Fruit fly (Drosophila melanogaster) whole organism, embryonic: ENCODE measurements around the gene bsh.

Experiments
- Blimp-1 ChIP-seq: fragments of 200-800 bp; sonication (Bioruptor generic); optimal IDR thresholded peaks from 3 replicates; lab custom pipeline; 2018; ENCODE audit warnings: missing biosample characterization, missing genetic modification characterization, mild to moderate bottlenecking, moderate library complexity, missing genetic modification reagents
- CG11723 ChIP-seq: fragments of 200-800 bp; sonication (Bioruptor generic); optimal IDR thresholded peaks from 2 replicates; lab custom pipeline; 2017; ENCODE audit warnings: missing biosample characterization, mild to moderate bottlenecking, missing genetic modification characterization
- CG12769 ChIP-seq: fragments of 200-800 bp; sonication (Bioruptor generic); optimal IDR thresholded peaks from 2 replicates; lab custom pipeline; 2019; ENCODE audit warnings: missing biosample characterization, mild to moderate bottlenecking, missing genetic modification characterization, moderate library complexity
- CG14710 ChIP-seq: fragments of 200-800 bp; sonication (Bioruptor generic); optimal IDR thresholded peaks from 3 replicates; lab custom pipeline; 2019; ENCODE audit warnings: missing biosample characterization, mild to moderate bottlenecking, missing genetic modification characterization, moderate library complexity
- CG1647 ChIP-seq: fragments of 200-800 bp; sonication (Bioruptor generic); optimal IDR thresholded peaks from 3 replicates; lab custom pipeline; 2016; ENCODE audit warnings: missing biosample characterization, missing genetic modification characterization
- CG17802 ChIP-seq: fragments of 200-800 bp; sonication (Bioruptor generic); optimal IDR thresholded peaks from 2 replicates; lab custom pipeline; 2018; ENCODE audit warnings: missing biosample characterization, mild to moderate bottlenecking, missing genetic modification characterization, moderate library complexity
- CG31365 ChIP-seq: fragments of 200-800 bp; sonication (Bioruptor generic); optimal IDR thresholded peaks from 2 replicates; lab custom pipeline; 2018; ENCODE audit warnings: missing biosample characterization, mild to moderate bottlenecking, missing genetic modification characterization
- CG33557 ChIP-seq: fragments of 200-800 bp; sonication (Bioruptor generic); optimal IDR thresholded peaks from 2 replicates; lab custom pipeline; 2019; ENCODE audit warnings: missing biosample characterization, mild to moderate bottlenecking, missing genetic modification characterization, moderate library complexity
- CG4424 ChIP-seq: fragments of 200-800 bp; sonication (Bioruptor generic); optimal IDR thresholded peaks from 3 replicates; lab custom pipeline; 2016; ENCODE audit warnings: missing biosample characterization, missing genetic modification characterization
- CG4730 ChIP-seq: fragments of 200-800 bp; sonication (Bioruptor generic); IDR thresholded peaks from 2 replicates; pipeline ENCODE4 v1.3.6; 2022; ENCODE audit warnings: missing biosample characterization, missing genetic modification characterization
- CG6854 ChIP-seq: fragments of 200-800 bp; sonication (Bioruptor generic); optimal IDR thresholded peaks from 3 replicates; lab custom pipeline; 2017; ENCODE audit warnings: missing biosample characterization, mild to moderate bottlenecking, missing genetic modification characterization
- CG7745 ChIP-seq: fragments of 200-800 bp; sonication (Bioruptor generic); optimal IDR thresholded peaks from 2 replicates; lab custom pipeline; 2018; ENCODE audit warnings: missing biosample characterization, mild to moderate bottlenecking, missing genetic modification characterization, moderate library complexity
- CG8281 ChIP-seq: fragments of 200-800 bp; sonication (Bioruptor generic); optimal IDR thresholded peaks from 2 replicates; lab custom pipeline; 2018; ENCODE audit warnings: missing biosample characterization, mild to moderate bottlenecking, missing genetic modification characterization, moderate library complexity
- CG8388 ChIP-seq: fragments of 200-800 bp; sonication (Bioruptor generic); optimal IDR thresholded peaks from 2 replicates; lab custom pipeline; 2019; ENCODE audit warnings: missing biosample characterization, mild to moderate bottlenecking, missing genetic modification characterization, moderate library complexity
- CG8478 ChIP-seq: fragments of >200 bp; optimal IDR thresholded peaks from 2 replicates; lab custom pipeline; 2018
- CG9215 ChIP-seq: fragments of 200-800 bp; sonication (Bioruptor generic); IDR thresholded peaks from 2 replicates; pipeline ENCODE4 v1.3.6; 2022; ENCODE audit warnings: missing biosample characterization, missing genetic modification characterization
- Deaf1 ChIP-seq: fragments of 200-800 bp; optimal IDR thresholded peaks from 3 replicates; lab custom pipeline; 2019; ENCODE audit warnings: missing biosample characterization, mild to moderate bottlenecking, missing genetic modification characterization, moderate library complexity
- Dip2 ChIP-seq: fragments of 200-800 bp; sonication (Bioruptor generic); IDR thresholded peaks from 2 replicates; pipeline ENCODE4 v1.3.6; 2022; ENCODE audit warnings: missing biosample characterization, missing genetic modification characterization
- Fer2 ChIP-seq: fragments of 200-800 bp; sonication (Bioruptor generic); optimal IDR thresholded peaks from 2 replicates; lab custom pipeline; 2018; ENCODE audit warnings: missing biosample characterization, mild to moderate bottlenecking, missing genetic modification characterization, moderate library complexity
- Jarid2 ChIP-seq: fragments of 200-800 bp; sonication (Bioruptor generic); optimal IDR thresholded peaks from 3 replicates; lab custom pipeline; 2017; ENCODE audit warnings: mild to moderate bottlenecking, missing biosample characterization, missing genetic modification reagents, missing genetic modification characterization
- Max ChIP-seq: fragments of 200-800 bp; sonication (Bioruptor generic); optimal IDR thresholded peaks from 2 replicates; lab custom pipeline; 2016; ENCODE audit warnings: missing biosample characterization, mild to moderate bottlenecking, missing genetic modification characterization
- Nf-YB ChIP-seq: fragments of 200-800 bp; sonication (Bioruptor generic); optimal IDR thresholded peaks from 3 replicates; lab custom pipeline; 2019; ENCODE audit warnings: missing biosample characterization, mild to moderate bottlenecking, missing genetic modification characterization, moderate library complexity
- Ptx1 ChIP-seq: fragments of 200-800 bp; sonication (Bioruptor generic); IDR thresholded peaks from 2 replicates; pipeline ENCODE4 v1.3.6; 2022; ENCODE audit warnings: missing biosample characterization, missing genetic modification characterization
- Rx ChIP-seq: fragments of 200-800 bp; sonication (Bioruptor generic); IDR thresholded peaks from 2 replicates; pipeline ENCODE4 v1.3.6; 2022; ENCODE audit warnings: missing biosample characterization, missing genetic modification characterization
- Sox102F ChIP-seq: fragments of 200-800 bp; sonication (Bioruptor generic); optimal IDR thresholded peaks from 2 replicates; lab custom pipeline; 2018; ENCODE audit warnings: missing biosample characterization, mild to moderate bottlenecking, missing genetic modification characterization, moderate library complexity
- Sry-β ChIP-seq: fragments of 200-800 bp; sonication (Bioruptor generic); optimal IDR thresholded peaks from 2 replicates; lab custom pipeline; 2018; ENCODE audit warnings: missing biosample characterization, mild to moderate bottlenecking, missing genetic modification characterization, moderate library complexity
- Ssrp ChIP-seq: fragments of 200-800 bp; sonication (Bioruptor generic); optimal IDR thresholded peaks from 2 replicates; lab custom pipeline; 2018; ENCODE audit warnings: missing biosample characterization, mild to moderate bottlenecking, missing genetic modification characterization, moderate library complexity
- Stat92E ChIP-seq, 3 experiments: fragments of >200 bp in 2 of 3; fragments of 200-800 bp in 1 of 3; sonication (Bioruptor generic) in 1 of 3; optimal IDR thresholded peaks; 2 replicates each; lab custom pipeline; 2017 to 2019; ENCODE audit warnings: missing biosample characterization in 3 of 3, missing genetic modification characterization in 3 of 3, mild to moderate bottlenecking in 1 of 3, moderate library complexity in 1 of 3
- Taf1 ChIP-seq: fragments of 200-800 bp; sonication (Bioruptor generic); IDR thresholded peaks from 2 replicates; pipeline ENCODE4 v1.3.6; 2022; ENCODE audit warnings: missing biosample characterization, missing genetic modification characterization
- Trl ChIP-seq, 3 experiments: fragments of >200 bp in 2 of 3; fragments of 200-800 bp in 1 of 3; sonication (Bioruptor generic) in 1 of 3; optimal IDR thresholded peaks; 2 replicates in 1 of 3; 3 replicates in 2 of 3; lab custom pipeline; 2016 to 2017; ENCODE audit warnings: missing biosample characterization in 1 of 3, missing genetic modification characterization in 1 of 3
- bab2 ChIP-seq: fragments of 200-800 bp; sonication (Bioruptor generic); optimal IDR thresholded peaks from 2 replicates; lab custom pipeline; 2016; ENCODE audit warnings: missing biosample characterization, missing genetic modification characterization
- bsh ChIP-seq, 2 experiments: fragments of 200-800 bp; sonication (Bioruptor generic); optimal IDR thresholded peaks; 2 replicates each; lab custom pipeline; 2017 to 2018; ENCODE audit warnings: mild to moderate bottlenecking in 2 of 2, missing biosample characterization in 2 of 2, missing genetic modification characterization in 2 of 2, moderate library complexity in 1 of 2
- corto ChIP-seq: fragments of 200-800 bp; sonication (Bioruptor generic); optimal IDR thresholded peaks from 2 replicates; lab custom pipeline; 2016; ENCODE audit warnings: missing biosample characterization, mild to moderate bottlenecking, missing genetic modification characterization, moderate library complexity
- croc ChIP-seq: fragments of 200-800 bp; sonication (Bioruptor generic); conservative IDR thresholded peaks from 3 replicates; pipeline ENCODE4 v1.3.6; 2022; ENCODE audit warnings: missing biosample characterization, missing genetic modification characterization
- esg ChIP-seq: fragments of 200-800 bp; sonication (Bioruptor generic); conservative IDR thresholded peaks from 2 replicates; pipeline ENCODE4 v1.3.6; 2022; ENCODE audit warnings: missing biosample characterization, missing genetic modification characterization
- fd102C ChIP-seq: fragments of 200-800 bp; sonication (Bioruptor generic); optimal IDR thresholded peaks from 2 replicates; lab custom pipeline; 2018; ENCODE audit warnings: missing biosample characterization, mild to moderate bottlenecking, missing genetic modification characterization, moderate library complexity
- fd96Cb ChIP-seq: fragments of 200-800 bp; sonication (Bioruptor generic); optimal IDR thresholded peaks from 2 replicates; lab custom pipeline; 2018; ENCODE audit warnings: missing biosample characterization, mild to moderate bottlenecking, missing genetic modification characterization, moderate library complexity
- ftz-f1 ChIP-seq: fragments of 200-800 bp; sonication (Bioruptor generic); optimal IDR thresholded peaks from 2 replicates; lab custom pipeline; 2016; ENCODE audit warnings: missing biosample characterization, missing genetic modification characterization
- gcm2 ChIP-seq: fragments of 200-800 bp; sonication (Bioruptor generic); optimal IDR thresholded peaks from 2 replicates; lab custom pipeline; 2016; ENCODE audit warnings: missing biosample characterization, missing genetic modification characterization
- inv ChIP-seq: fragments of 200-800 bp; sonication (Bioruptor generic); IDR thresholded peaks from 2 replicates; pipeline ENCODE4 v1.3.6; 2022; ENCODE audit warnings: missing biosample characterization, missing genetic modification characterization; ENCODE audit not compliant: partially characterized antibody
- lilli ChIP-seq: fragments of 200-800 bp; sonication (Bioruptor generic); optimal IDR thresholded peaks from 3 replicates; lab custom pipeline; 2016; ENCODE audit warnings: missing biosample characterization, missing genetic modification characterization
- lola ChIP-seq, 3 experiments: fragments of >200 bp in 2 of 3; fragments of 200-800 bp in 1 of 3; sonication (Bioruptor generic) in 1 of 3; optimal IDR thresholded peaks; 2 replicates each; lab custom pipeline; 2017 to 2019; ENCODE audit warnings: missing biosample characterization in 3 of 3, missing genetic modification characterization in 3 of 3, mild to moderate bottlenecking in 1 of 3, moderate library complexity in 1 of 3
- oc ChIP-seq: fragments of 200-800 bp; sonication (Bioruptor generic); optimal IDR thresholded peaks from 2 replicates; lab custom pipeline; 2018; ENCODE audit warnings: missing biosample characterization, mild to moderate bottlenecking, missing genetic modification characterization, moderate library complexity
- otp ChIP-seq: fragments of 200-800 bp; sonication (Bioruptor generic); IDR thresholded peaks from 3 replicates; pipeline ENCODE4, ENCODE4 v1.3.6; 2022; ENCODE audit warnings: missing biosample characterization, missing genetic modification characterization
- ro ChIP-seq: fragments of 200-800 bp; sonication (Bioruptor generic); IDR thresholded peaks from 2 replicates; pipeline ENCODE4 v1.3.6; 2022; ENCODE audit warnings: missing biosample characterization, missing genetic modification characterization
- scrt ChIP-seq: fragments of 200-800 bp; sonication (Bioruptor generic); optimal IDR thresholded peaks from 2 replicates; lab custom pipeline; 2018; ENCODE audit warnings: missing biosample characterization, mild to moderate bottlenecking, missing genetic modification characterization, moderate library complexity
- sd ChIP-seq: fragments of 200-800 bp; sonication (Bioruptor generic); optimal IDR thresholded peaks from 3 replicates; lab custom pipeline; 2018; ENCODE audit warnings: missing biosample characterization, mild to moderate bottlenecking, missing genetic modification characterization, moderate library complexity
- ttk ChIP-seq: fragments of 200-800 bp; sonication (Bioruptor generic); IDR thresholded peaks from 2 replicates; pipeline ENCODE4 v2.1.2; 2022; ENCODE audit warnings: missing biosample characterization, missing genetic modification characterization

The bsh gene

dm6 chr2L:19800703-19801102, 31.8 kb upstream of the bsh start (continued):
- TF ChIP-seq Jarid2 (GFP tag; lab: Kevin White, UChicago), result no peak
- no peak for TF ChIP-seq lilli (GFP tag; lab: Kevin White, UChicago)
- TF ChIP-seq CG31365 (tag; lab: Kevin White, UChicago), result no peak
- no peak for TF ChIP-seq fd102C (GFP tag; lab: Kevin White, UChicago)
- no peak for TF ChIP-seq Rx (GFP tag; lab: Robert Waterston, UW)

dm6 chr2L:19799940-19800339, 31.1 kb upstream of the bsh start:
- TF ChIP-seq Trl (optimal IDR thresholded peaks at IDR 0.05; lab: Kevin White, UChicago), result no peak
- no peak for TF ChIP-seq Trl (GFP tag; optimal IDR thresholded peaks at IDR 0.05; lab: Kevin White, UChicago)
- no peak for TF ChIP-seq Max (GFP tag; lab: Kevin White, UChicago)
- peak; percentile 41 for TF ChIP-seq fd96Cb
- TF ChIP-seq CG7745 (tag; lab: Kevin White, UChicago), result no peak
- TF ChIP-seq CG12769, result peak; percentile 15
- 0 out of 2 replicates have a peak, but pooled peaks have one; percentile 9 for TF ChIP-seq CG9215 (GFP tag; lab: Robert Waterston, UW)
- no peak for TF ChIP-seq ttk (GFP tag; lab: Robert Waterston, UW)
- no peak for TF ChIP-seq Fer2 (tag; lab: Kevin White, UChicago)
- no peak for TF ChIP-seq ftz-f1 (GFP tag; lab: Kevin White, UChicago)
- no peak for TF ChIP-seq esg (GFP tag; lab: Robert Waterston, UW)
- no peak for TF ChIP-seq Sry-β
- no peak for TF ChIP-seq scrt (GFP tag; lab: Kevin White, UChicago)
- no peak for TF ChIP-seq CG8478 (lab: Kevin White, UChicago)
- TF ChIP-seq Nf-YB (GFP tag; lab: Kevin White, UChicago), result no peak
- TF ChIP-seq CG6854 (GFP tag; lab: Kevin White, UChicago), result no peak
- TF ChIP-seq Sox102F (GFP tag; lab: Kevin White, UChicago), result peak; percentile 45
- TF ChIP-seq CG11723 (GFP tag; lab: Kevin White, UChicago), result no peak
- TF ChIP-seq gcm2, result no peak
- TF ChIP-seq ro (GFP tag; lab: Robert Waterston, UW), result no peak
- TF ChIP-seq Ssrp (tag; lab: Kevin White, UChicago), result peak; percentile 22
- peak in 1 of 3 experiments; percentile 32 for TF ChIP-seq lola (GFP tag; optimal IDR thresholded peaks at IDR 0.05; lab: Kevin White, UChicago)
- peak; percentile 36 for TF ChIP-seq Blimp-1 (GFP tag; lab: Kevin White, UChicago)
- no peak for TF ChIP-seq CG33557 (GFP tag; lab: Kevin White, UChicago)
- TF ChIP-seq corto (GFP tag; lab: Kevin White, UChicago), result no peak
- TF ChIP-seq Deaf1 (tag; lab: Kevin White, UChicago), result no peak
- TF ChIP-seq Stat92E (GFP tag; optimal IDR thresholded peaks at IDR 0.05; lab: Kevin White, UChicago), result no peak
- TF ChIP-seq CG1647 (GFP tag; lab: Kevin White, UChicago), result no peak
- no peak for TF ChIP-seq CG8281 (tag; lab: Kevin White, UChicago)
- TF ChIP-seq croc (GFP tag; lab: Robert Waterston, UW), result no peak
- TF ChIP-seq otp (GFP tag; lab: Robert Waterston, UW), result no peak
- TF ChIP-seq bab2, result no peak
- no peak for TF ChIP-seq CG17802 (tag; lab: Kevin White, UChicago)
- no peak for TF ChIP-seq CG14710 (tag; lab: Kevin White, UChicago)
- no peak for TF ChIP-seq oc (tag; lab: Kevin White, UChicago)
- no peak for TF ChIP-seq CG4730 (GFP tag; lab: Robert Waterston, UW)
- TF ChIP-seq Ptx1 (GFP tag; lab: Robert Waterston, UW), result 0 out of 2 replicates have a peak, but pooled peaks have one; percentile 21
- no peak for TF ChIP-seq inv (GFP tag; lab: Robert Waterston, UW)
- peak; percentile 11 for TF ChIP-seq CG4424
- no peak for TF ChIP-seq sd (tag; lab: Kevin White, UChicago)
- TF ChIP-seq Taf1 (GFP tag; lab: Robert Waterston, UW), result no peak
- peak; percentile 33 for TF ChIP-seq CG8388 (GFP tag; lab: Kevin White, UChicago)
- peak in 1 of 2 experiments; percentile 63 for TF ChIP-seq bsh (GFP tag; optimal IDR thresholded peaks at IDR 0.05; lab: Kevin White, UChicago)
- TF ChIP-seq Dip2 (GFP tag; lab: Robert Waterston, UW), result no peak
